Worm (Caenorhabditis elegans) whole organism, L4/young adult: ENCODE results near the gene nex-3.
A peak's percentile ranks its signal among the peaks of the same experiment; 100 is the strongest.

Experiments used
- W03F9.2 ChIP-seq: fragments of 150-350 bp; optimal IDR thresholded peaks from 2 replicates; lab custom pipeline; 2014; ENCODE audit warnings: missing biosample characterization, missing genetic modification characterization
- dao-5 ChIP-seq: sonication (generic microtip); optimal IDR thresholded peaks from 2 replicates; lab custom pipeline; 2016; ENCODE audit warnings: missing genotype, missing genetic modification characterization, moderate library complexity, missing compliant biosample characterization
- him-1 ChIP-seq: sonication (generic microtip); optimal IDR thresholded peaks from 2 replicates; lab custom pipeline; 2016; ENCODE audit warnings: missing genotype, missing genetic modification reagents, missing genetic modification characterization, missing compliant biosample characterization

The nex-3 gene

DNA sequence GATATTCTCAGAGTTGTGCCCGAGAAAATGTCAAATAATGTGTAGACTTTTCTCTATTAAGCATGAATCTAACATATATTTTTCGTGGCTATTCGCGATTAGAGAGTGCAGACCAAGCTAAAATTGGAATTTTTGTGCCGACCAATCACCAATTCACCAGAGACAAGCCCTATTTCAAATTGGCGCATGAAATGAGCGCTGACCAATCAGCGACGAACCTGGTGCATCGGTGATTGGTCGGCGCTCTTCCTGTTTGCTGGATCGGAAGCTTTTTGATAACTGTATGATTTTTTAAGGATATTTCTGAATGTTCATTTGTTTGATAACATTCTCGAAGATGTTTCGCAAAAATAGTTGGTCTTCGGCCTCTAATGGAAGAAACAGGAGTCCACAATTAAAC lies 11.4 kb downstream of the nex-3 start:
- TF ChIP-seq dao-5 (tag; lab: Kevin White, UChicago): no peak
- no peak for TF ChIP-seq W03F9.2 (tag; lab: Kevin White, UChicago)
- no peak for TF ChIP-seq him-1 (tag; lab: Kevin White, UChicago)

ce11 chrIII:4453768-4454167 lies 11.9 kb downstream of the nex-3 start:
- no peak for TF ChIP-seq him-1 (tag; lab: Kevin White, UChicago)

DNA sequence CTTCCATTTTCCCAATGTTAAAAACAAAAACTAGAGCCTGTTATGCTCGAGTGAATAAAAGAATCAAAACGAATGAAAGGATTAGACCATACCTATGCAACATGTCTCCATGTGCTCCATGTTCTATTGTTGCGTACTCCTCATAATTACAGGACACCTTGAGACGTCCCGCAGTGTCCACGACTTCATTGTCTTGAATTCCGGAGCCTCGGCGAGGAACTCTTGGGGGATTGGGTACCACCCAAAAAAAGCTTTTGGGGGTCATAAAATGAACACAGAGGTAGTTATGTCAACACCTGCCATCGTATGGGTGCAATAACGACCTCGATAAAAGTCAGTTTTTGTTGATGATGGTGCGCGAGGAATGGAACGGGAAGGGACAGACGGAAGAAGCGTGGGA lies 13.0 kb downstream of the nex-3 start:
- TF ChIP-seq dao-5 (tag; lab: Kevin White, UChicago): no peak
- no peak for TF ChIP-seq him-1 (tag; lab: Kevin White, UChicago)
- no peak for TF ChIP-seq W03F9.2 (tag; lab: Kevin White, UChicago)

- no peak for TF ChIP-seq dao-5 (tag; lab: Kevin White, UChicago)
- no peak for TF ChIP-seq W03F9.2 (tag; lab: Kevin White, UChicago)
- no peak for TF ChIP-seq him-1 (tag; lab: Kevin White, UChicago)
Measured at ce11 chrIII:4456579-4456978, 14.7 kb downstream of the nex-3 start.

ce11 chrIII:4460242-4460641 lies 18.4 kb downstream of the nex-3 start:
- TF ChIP-seq him-1 (tag; lab: Kevin White, UChicago) (no peak), dao-5 (tag; lab: Kevin White, UChicago) (no peak), W03F9.2 (tag; lab: Kevin White, UChicago) (no peak)

DNA sequence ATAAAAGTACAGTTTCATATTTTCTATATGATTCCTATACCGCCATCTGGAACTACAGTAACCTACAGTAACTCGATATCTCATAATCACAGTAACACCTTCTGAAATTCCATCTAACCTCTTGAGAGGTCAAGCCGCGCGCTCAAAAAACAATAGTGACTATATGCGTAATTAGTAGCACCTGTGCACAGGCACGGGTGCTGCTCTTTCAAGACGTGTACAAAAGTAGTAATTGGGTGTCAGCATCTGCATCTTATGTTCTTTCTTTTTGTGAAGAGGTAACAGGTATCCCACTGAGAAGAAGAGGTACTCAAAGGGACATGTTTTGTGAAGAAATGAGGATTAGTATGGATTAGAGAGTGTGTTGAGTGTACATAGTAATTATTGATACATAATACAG lies 19.5 kb downstream of the nex-3 start:
- TF ChIP-seq W03F9.2 (tag; lab: Kevin White, UChicago) (no peak), him-1 (tag; lab: Kevin White, UChicago) (no peak), dao-5 (tag; lab: Kevin White, UChicago) (no peak)

DNA sequence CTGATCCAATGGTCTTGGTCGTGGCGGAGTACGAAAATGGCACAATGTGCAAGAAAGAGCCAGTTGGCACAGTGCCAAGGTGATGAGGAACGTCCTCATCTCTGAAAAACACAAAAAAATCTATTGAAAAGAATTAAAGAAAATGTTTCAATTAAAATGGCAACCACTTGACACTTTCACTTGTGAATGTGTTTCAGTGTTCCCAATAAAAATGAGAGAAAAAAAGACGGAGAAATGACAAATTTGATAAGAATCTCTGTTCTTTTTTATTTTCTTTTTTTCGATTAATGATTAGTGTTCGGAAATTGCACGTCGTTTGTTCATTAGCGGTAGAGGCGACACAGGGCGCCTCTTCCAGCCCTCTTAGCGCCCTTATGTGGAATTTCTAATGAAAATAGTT lies 25.4 kb downstream of the nex-3 start, which contains the start of gene ndg-4:
TSS of gene ndg-4 (minus strand) at position 101 of the 400 bp plus-strand sequence.
- no peak for TF ChIP-seq dao-5 (tag; lab: Kevin White, UChicago)

- TF ChIP-seq him-1 (tag; lab: Kevin White, UChicago) (no peak), dao-5 (tag; lab: Kevin White, UChicago) (no peak), W03F9.2 (tag; lab: Kevin White, UChicago) (no peak)
Measured at ce11 chrIII:4468390-4468789, 26.5 kb downstream of the nex-3 start.

ce11 chrIII:4468812-4469211 lies 26.9 kb downstream of the nex-3 start, which contains the start of gene mstr-2:
mstr-2 (plus strand) TSS chrIII:4469112.
- no peak for TF ChIP-seq W03F9.2 (tag; lab: Kevin White, UChicago)
- no peak for TF ChIP-seq dao-5 (tag; lab: Kevin White, UChicago)
- TF ChIP-seq him-1 (tag; lab: Kevin White, UChicago): no peak

DNA sequence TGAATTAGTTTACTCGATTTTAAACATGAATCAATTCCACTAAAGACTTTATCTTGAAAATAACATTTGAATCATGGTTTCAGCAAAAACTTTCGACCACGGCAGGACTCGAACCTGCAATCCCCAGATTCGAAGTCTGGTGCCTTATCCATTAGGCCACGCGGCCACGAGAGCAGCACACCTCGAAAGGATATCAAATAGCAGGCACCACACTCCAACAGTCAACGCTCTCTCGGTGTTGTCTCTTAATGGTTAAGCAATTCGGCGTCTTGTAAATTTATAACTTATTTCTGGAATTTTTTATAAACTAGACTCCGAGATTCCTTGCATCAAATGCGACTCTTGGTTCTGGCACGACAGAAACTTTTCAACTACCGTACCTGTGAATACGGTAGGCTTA lies 28.9 kb downstream of the nex-3 start:
- TF ChIP-seq dao-5 (tag; lab: Kevin White, UChicago) (peak; percentile 50), him-1 (tag; lab: Kevin White, UChicago) (peak; percentile 65), W03F9.2 (tag; lab: Kevin White, UChicago) (peak; percentile 38)

- TF ChIP-seq W03F9.2 (tag; lab: Kevin White, UChicago) (no peak), him-1 (tag; lab: Kevin White, UChicago) (no peak), dao-5 (tag; lab: Kevin White, UChicago) (no peak)
Measured at ce11 chrIII:4474908-4475307, 33.0 kb downstream of the nex-3 start, which contains the start of gene ifet-1. ifet-1 (minus strand) TSS chrIII:4475150.

DNA sequence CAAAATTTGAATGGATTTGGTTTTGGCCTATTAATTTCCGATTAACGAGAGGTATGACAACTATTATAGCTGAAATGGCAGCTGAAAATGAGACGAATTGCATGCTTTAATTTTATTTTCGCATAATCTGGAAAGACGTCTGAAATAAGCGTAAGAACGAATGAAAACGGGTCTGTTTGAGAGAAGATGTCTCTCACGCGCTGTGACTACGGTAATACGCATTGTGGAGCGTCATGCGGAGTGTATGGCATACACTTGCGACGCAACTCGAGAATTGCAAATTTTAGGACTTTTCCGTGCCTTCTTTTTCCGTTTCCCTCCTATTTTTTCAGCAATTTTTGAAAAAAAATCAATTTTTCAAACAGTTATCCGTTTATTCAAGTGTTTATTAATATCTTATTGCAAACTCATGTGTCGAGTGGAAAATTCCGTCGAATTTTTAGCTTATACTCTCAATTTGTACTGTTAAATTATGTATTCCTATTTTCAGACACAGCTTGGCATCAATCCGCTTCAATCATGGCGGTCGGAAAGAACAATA lies 33.6 kb downstream of the nex-3 start, which contains the start of gene rps-1:
TSS of gene rps-1 (plus strand) at position 491 of the 541 bp plus-strand sequence.
- TF ChIP-seq dao-5 (tag; lab: Kevin White, UChicago) (no peak), W03F9.2 (tag; lab: Kevin White, UChicago) (peak; percentile 98), him-1 (tag; lab: Kevin White, UChicago) (peak; percentile 96)

DNA sequence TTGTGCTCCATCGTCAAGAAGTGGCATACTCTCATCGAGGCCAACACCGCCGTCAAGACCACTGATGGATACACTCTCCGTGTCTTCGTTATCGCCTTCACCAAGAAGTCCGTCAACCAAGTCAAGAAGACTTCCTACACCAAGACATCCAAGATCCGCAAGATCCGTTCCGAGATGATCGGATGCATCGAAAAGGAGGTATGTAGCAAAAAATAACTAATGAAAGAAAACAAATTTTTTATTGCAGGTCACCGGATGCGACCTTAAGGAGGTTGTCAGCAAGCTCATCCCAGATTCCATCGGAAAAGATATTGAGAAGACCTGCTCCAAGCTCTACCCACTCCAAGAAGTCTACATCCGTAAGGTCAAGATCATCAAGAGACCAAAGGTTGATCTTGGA lies 34.4 kb downstream of the nex-3 start:
- TF ChIP-seq him-1 (tag; lab: Kevin White, UChicago): no peak
- no peak for TF ChIP-seq dao-5 (tag; lab: Kevin White, UChicago)

DNA sequence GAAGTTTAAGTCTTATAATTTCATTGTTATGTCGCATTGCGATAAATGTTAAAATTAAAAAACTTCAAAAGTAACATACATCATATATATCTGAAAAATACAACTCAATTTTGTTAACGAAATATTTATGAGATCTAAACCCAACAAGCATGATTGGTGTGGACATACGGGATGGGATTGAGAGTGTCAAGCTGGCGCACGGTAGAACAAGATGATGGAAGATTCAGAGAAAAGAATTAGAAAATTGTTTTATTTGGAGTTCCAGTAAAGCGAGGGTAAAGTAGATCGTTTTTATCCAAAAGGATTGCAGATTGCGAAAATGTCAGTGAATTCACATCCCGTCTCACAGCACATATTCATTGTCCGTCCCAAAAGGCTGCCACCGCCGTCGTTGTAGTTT lies 34.9 kb downstream of the nex-3 start:
- TF ChIP-seq W03F9.2 (tag; lab: Kevin White, UChicago) (no peak), him-1 (tag; lab: Kevin White, UChicago) (no peak), dao-5 (tag; lab: Kevin White, UChicago) (no peak)
